Fruit fly (Drosophila melanogaster) whole organism, embryonic: Measurements from ENCODE around the gene CG31161.

Experiments used
- BtbVII ChIP-seq: fragments of 200-800 bp; sonication (Bioruptor generic); optimal IDR thresholded peaks from 3 replicates; lab custom pipeline; 2017; ENCODE audit warnings: missing biosample characterization, mild to moderate bottlenecking, missing genetic modification characterization
- CG11398 ChIP-seq: fragments of 200-800 bp; sonication (Bioruptor generic); optimal IDR thresholded peaks from 2 replicates; lab custom pipeline; 2016; ENCODE audit warnings: missing biosample characterization, missing genetic modification characterization
- CG11504 ChIP-seq: fragments of 200-800 bp; sonication (Bioruptor generic); optimal IDR thresholded peaks from 3 replicates; lab custom pipeline; 2019; ENCODE audit warnings: missing biosample characterization, mild to moderate bottlenecking, missing genetic modification characterization, moderate library complexity
- CG13123 ChIP-seq: fragments of 200-800 bp; sonication (Bioruptor generic); optimal IDR thresholded peaks from 2 replicates; lab custom pipeline; 2016; ENCODE audit warnings: missing biosample characterization, missing genetic modification characterization
- CG14860 ChIP-seq: fragments of 200-800 bp; sonication (Bioruptor generic); IDR thresholded peaks from 3 replicates; pipeline ENCODE4 v1.3.6; 2022; ENCODE audit warnings: missing biosample characterization, missing genetic modification characterization; ENCODE audit not compliant: partially characterized antibody
- CG14965 ChIP-seq: fragments of 200-800 bp; sonication (Bioruptor generic); optimal IDR thresholded peaks from 2 replicates; lab custom pipeline; 2016; ENCODE audit warnings: missing biosample characterization, missing genetic modification characterization, borderline replicate concordance
- CG1792 ChIP-seq: fragments of 200-800 bp; sonication (Bioruptor generic); optimal IDR thresholded peaks from 2 replicates; lab custom pipeline; 2016; ENCODE audit warnings: missing biosample characterization, missing genetic modification characterization
- CG18764 ChIP-seq: fragments of 200-800 bp; sonication (Bioruptor generic); optimal IDR thresholded peaks from 3 replicates; lab custom pipeline; 2016; ENCODE audit warnings: missing biosample characterization, missing genetic modification characterization
- CG2120 ChIP-seq: fragments of 200-800 bp; sonication (Bioruptor generic); optimal IDR thresholded peaks from 3 replicates; lab custom pipeline; 2016; ENCODE audit warnings: missing biosample characterization, missing genetic modification characterization
- CG3163 ChIP-seq: fragments of 200-800 bp; sonication (Bioruptor generic); optimal IDR thresholded peaks from 3 replicates; lab custom pipeline; 2016; ENCODE audit warnings: missing biosample characterization, missing genetic modification characterization
- CG43689 ChIP-seq: fragments of 200-800 bp; sonication (Bioruptor generic); IDR thresholded peaks from 2 replicates; pipeline ENCODE4 v1.3.6; 2022; ENCODE audit warnings: missing biosample characterization, missing genetic modification characterization
- CG6689 ChIP-seq: fragments of 200-800 bp; sonication (Bioruptor generic); IDR thresholded peaks from 2 replicates; pipeline ENCODE4 v1.3.6; 2022; ENCODE audit warnings: missing biosample characterization, missing genetic modification characterization
- CG7963 ChIP-seq: fragments of 200-800 bp; sonication (Bioruptor generic); IDR thresholded peaks from 3 replicates; pipeline ENCODE4 v1.3.6; 2022; ENCODE audit warnings: missing biosample characterization, missing genetic modification characterization; ENCODE audit not compliant: partially characterized antibody
- CG8478 ChIP-seq: fragments of >200 bp; optimal IDR thresholded peaks from 2 replicates; lab custom pipeline; 2018
- Dbx ChIP-seq: fragments of 200-800 bp; sonication (Bioruptor generic); IDR thresholded peaks from 3 replicates; pipeline ENCODE4 v1.3.6; 2022; ENCODE audit warnings: missing biosample characterization, missing genetic modification characterization
- Dip2 ChIP-seq: fragments of 200-800 bp; sonication (Bioruptor generic); IDR thresholded peaks from 2 replicates; pipeline ENCODE4 v1.3.6; 2022; ENCODE audit warnings: missing biosample characterization, missing genetic modification characterization
- E2f1 ChIP-seq: fragments of 200-800 bp; sonication (Bioruptor generic); IDR thresholded peaks from 2 replicates; pipeline ENCODE4 v1.3.6; 2022; ENCODE audit warnings: missing biosample characterization, missing genetic modification characterization
- Elba2 ChIP-seq: fragments of 200-800 bp; sonication (Bioruptor generic); optimal IDR thresholded peaks from 3 replicates; lab custom pipeline; 2016; ENCODE audit warnings: missing biosample characterization, missing genetic modification characterization
- Ets65A ChIP-seq: fragments of 200-800 bp; sonication (Bioruptor generic); peaks from one replicate; lab custom pipeline; 2016; ENCODE audit warnings: missing biosample characterization, missing genetic modification characterization
- H15 ChIP-seq: fragments of 200-800 bp; sonication (Bioruptor generic); IDR thresholded peaks from 3 replicates; pipeline ENCODE4 v1.3.6; 2022; ENCODE audit warnings: missing biosample characterization, missing genetic modification characterization
- HHEX ChIP-seq: fragments of 200-800 bp; sonication (Bioruptor generic); optimal IDR thresholded peaks from 3 replicates; lab custom pipeline; 2017; ENCODE audit warnings: missing biosample characterization, mild to moderate bottlenecking, missing genetic modification characterization, missing genetic modification reagents
- HmgZ ChIP-seq: fragments of 200-800 bp; sonication (Bioruptor generic); optimal IDR thresholded peaks from 2 replicates; lab custom pipeline; 2018; ENCODE audit warnings: missing biosample characterization, mild to moderate bottlenecking, missing genetic modification characterization
- Hr78 ChIP-seq, 2 experiments: fragments of 200-800 bp in 1 of 2; fragments of >200 bp in 1 of 2; sonication (Bioruptor generic) in 1 of 2; optimal IDR thresholded peaks; 2 replicates each; lab custom pipeline; 2017 to 2019; ENCODE audit warnings: missing biosample characterization in 2 of 2, missing genetic modification characterization in 2 of 2, mild to moderate bottlenecking in 1 of 2, moderate library complexity in 1 of 2
- Lpt ChIP-seq: fragments of >200 bp; optimal IDR thresholded peaks from 2 replicates; lab custom pipeline; 2018; ENCODE audit warnings: missing biosample characterization, missing genetic modification characterization
- Nf-YB ChIP-seq: fragments of 200-800 bp; sonication (Bioruptor generic); optimal IDR thresholded peaks from 3 replicates; lab custom pipeline; 2019; ENCODE audit warnings: missing biosample characterization, mild to moderate bottlenecking, missing genetic modification characterization, moderate library complexity
- Pdp1 ChIP-seq, 2 experiments: fragments of 200-800 bp; sonication (Bioruptor generic); optimal IDR thresholded peaks; 3 replicates each; lab custom pipeline; 2016; ENCODE audit warnings: missing biosample characterization in 2 of 2, missing genetic modification characterization in 2 of 2, mild to moderate bottlenecking in 1 of 2, moderate library complexity in 1 of 2
- Taf1 ChIP-seq: fragments of 200-800 bp; sonication (Bioruptor generic); IDR thresholded peaks from 2 replicates; pipeline ENCODE4 v1.3.6; 2022; ENCODE audit warnings: missing biosample characterization, missing genetic modification characterization
- Vsx1 ChIP-seq: fragments of 200-800 bp; sonication (Bioruptor generic); optimal IDR thresholded peaks from 2 replicates; lab custom pipeline; 2017; ENCODE audit warnings: missing biosample characterization, mild to moderate bottlenecking, missing genetic modification characterization, missing genetic modification reagents
- Xbp1 ChIP-seq: fragments of 200-800 bp; sonication (Bioruptor generic); optimal IDR thresholded peaks from 3 replicates; lab custom pipeline; 2016; ENCODE audit warnings: missing biosample characterization, mild to moderate bottlenecking, missing genetic modification characterization
- abd-A ChIP-seq: fragments of 200-800 bp; sonication (Bioruptor generic); optimal IDR thresholded peaks from 3 replicates; lab custom pipeline; 2019; ENCODE audit warnings: missing biosample characterization, mild to moderate bottlenecking, missing genetic modification characterization, moderate library complexity
- bab2 ChIP-seq: fragments of 200-800 bp; sonication (Bioruptor generic); optimal IDR thresholded peaks from 2 replicates; lab custom pipeline; 2016; ENCODE audit warnings: missing biosample characterization, missing genetic modification characterization
- cad ChIP-seq: fragments of >200 bp; optimal IDR thresholded peaks from 2 replicates; lab custom pipeline; 2017; ENCODE audit warnings: missing biosample characterization, missing genetic modification characterization
- da ChIP-seq: fragments of 200-800 bp; sonication (Bioruptor generic); optimal IDR thresholded peaks from 2 replicates; lab custom pipeline; 2016; ENCODE audit warnings: missing biosample characterization, missing genetic modification characterization
- dan ChIP-seq: fragments of 200-800 bp; sonication (Bioruptor generic); IDR thresholded peaks from 2 replicates; pipeline ENCODE4 v1.3.6; 2022; ENCODE audit warnings: missing biosample characterization, missing genetic modification characterization
- dimm ChIP-seq: fragments of 200-800 bp; sonication (Bioruptor generic); IDR thresholded peaks from 2 replicates; pipeline ENCODE4 v1.3.6; 2022; ENCODE audit warnings: missing biosample characterization, missing genetic modification characterization
- ems ChIP-seq: fragments of 200-800 bp; sonication (Bioruptor generic); optimal IDR thresholded peaks from 3 replicates; lab custom pipeline; 2016; ENCODE audit warnings: missing biosample characterization, missing genetic modification characterization
- gem ChIP-seq: fragments of 200-800 bp; sonication (Bioruptor generic); optimal IDR thresholded peaks from 2 replicates; lab custom pipeline; 2019; ENCODE audit warnings: missing biosample characterization, mild to moderate bottlenecking, missing genetic modification characterization, moderate library complexity
- kni ChIP-seq: fragments of 200-800 bp; sonication (Bioruptor generic); optimal IDR thresholded peaks from 3 replicates; lab custom pipeline; 2017; ENCODE audit warnings: mild to moderate bottlenecking, missing biosample characterization, missing genetic modification reagents, missing genetic modification characterization
- onecut ChIP-seq: fragments of 200-800 bp; sonication (Bioruptor generic); IDR thresholded peaks from 2 replicates; pipeline ENCODE4 v1.3.6; 2022; ENCODE audit warnings: missing biosample characterization, missing genetic modification characterization
- phol ChIP-seq: fragments of 200-800 bp; sonication (Bioruptor generic); optimal IDR thresholded peaks from 3 replicates; lab custom pipeline; 2018; ENCODE audit warnings: missing biosample characterization, mild to moderate bottlenecking, missing genetic modification characterization, moderate library complexity
- run ChIP-seq: fragments of 200-800 bp; sonication (Bioruptor generic); optimal IDR thresholded peaks from 3 replicates; lab custom pipeline; 2018; ENCODE audit warnings: missing biosample characterization, mild to moderate bottlenecking, missing genetic modification characterization
- salm ChIP-seq: fragments of 200-800 bp; sonication (Bioruptor generic); optimal IDR thresholded peaks from 2 replicates; lab custom pipeline; 2018; ENCODE audit warnings: missing biosample characterization, mild to moderate bottlenecking, missing genetic modification characterization
- sim ChIP-seq: fragments of 200-800 bp; sonication (Bioruptor generic); IDR thresholded peaks from 2 replicates; pipeline ENCODE4 v1.3.6; 2022; ENCODE audit warnings: missing biosample characterization, missing genetic modification characterization
- sima ChIP-seq: fragments of 200-800 bp; sonication (Bioruptor generic); optimal IDR thresholded peaks from 2 replicates; lab custom pipeline; 2016; ENCODE audit warnings: missing biosample characterization, missing genetic modification characterization
- sqz ChIP-seq: fragments of 200-800 bp; sonication (Bioruptor generic); optimal IDR thresholded peaks from 3 replicates; lab custom pipeline; 2018; ENCODE audit warnings: missing biosample characterization, mild to moderate bottlenecking, missing genetic modification characterization
- tgo ChIP-seq: fragments of 200-800 bp; sonication (Bioruptor generic); IDR thresholded peaks from 3 replicates; pipeline ENCODE4 v1.3.6; 2022; ENCODE audit warnings: missing biosample characterization, missing genetic modification characterization
- tll ChIP-seq, 2 experiments: fragments of 200-800 bp in 1 of 2; fragments of >200 bp in 1 of 2; sonication (Bioruptor generic) in 1 of 2; optimal IDR thresholded peaks; 2 replicates each; lab custom pipeline; 2017 to 2019; ENCODE audit warnings: missing biosample characterization in 2 of 2, missing genetic modification characterization in 2 of 2, mild to moderate bottlenecking in 1 of 2, moderate library complexity in 1 of 2
- toy ChIP-seq: fragments of 200-800 bp; sonication (Bioruptor generic); IDR thresholded peaks from 2 replicates; pipeline ENCODE4 v1.3.6; 2022; ENCODE audit warnings: missing biosample characterization, missing genetic modification characterization
- tup ChIP-seq: fragments of 200-800 bp; sonication (Bioruptor generic); optimal IDR thresholded peaks from 2 replicates; lab custom pipeline; 2016; ENCODE audit warnings: missing biosample characterization, mild to moderate bottlenecking, missing genetic modification characterization, moderate library complexity
- unc-4 ChIP-seq: fragments of 200-800 bp; sonication (Bioruptor generic); IDR thresholded peaks from 2 replicates; pipeline ENCODE4 v1.3.6; 2022; ENCODE audit warnings: missing biosample characterization, missing genetic modification characterization; ENCODE audit not compliant: partially characterized antibody
- yki ChIP-seq: fragments of >200 bp; optimal IDR thresholded peaks from 3 replicates; lab custom pipeline; 2018
- zen2 ChIP-seq: fragments of 200-800 bp; sonication (Bioruptor generic); IDR thresholded peaks from 3 replicates; pipeline ENCODE4 v1.3.6; 2022; ENCODE audit warnings: missing biosample characterization, missing genetic modification characterization; ENCODE audit not compliant: partially characterized antibody

Gene CG31161

DNA sequence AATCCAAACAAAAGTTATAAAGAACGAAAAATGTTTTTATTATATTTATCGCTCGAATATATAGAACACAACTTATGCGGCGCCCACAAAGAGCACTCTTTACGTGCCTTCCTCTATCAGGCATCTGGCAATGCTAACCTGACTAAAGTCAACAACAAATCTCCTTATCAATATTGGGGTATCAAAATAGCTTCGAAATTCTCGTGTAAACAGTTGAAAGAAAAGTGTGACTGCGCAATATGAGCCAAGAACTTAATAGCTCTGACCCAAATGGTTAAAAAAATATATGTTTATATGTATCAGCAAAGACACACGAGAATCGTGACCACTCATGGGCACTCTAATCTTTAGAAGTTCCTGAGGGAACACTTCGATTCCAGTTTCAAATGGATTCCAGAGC lies 14.8 kb downstream of the CG31161 start (continued):
- peak; percentile 11 for TF ChIP-seq CG2120 (GFP tag; lab: Kevin White, UChicago)
- no peak for TF ChIP-seq Hr78 (GFP tag; optimal IDR thresholded peaks at IDR 0.05; lab: Kevin White, UChicago)
- no peak for TF ChIP-seq sima (GFP tag; lab: Kevin White, UChicago)
- peak; percentile 32 for TF ChIP-seq HmgZ (tag; lab: Kevin White, UChicago)
- TF ChIP-seq CG14860 (GFP tag; lab: Robert Waterston, UW) = no peak
- TF ChIP-seq abd-A (tag; lab: Kevin White, UChicago) = no peak
- no peak for TF ChIP-seq CG8478
- TF ChIP-seq Dbx (GFP tag; lab: Robert Waterston, UW) = no peak
- no peak for TF ChIP-seq Ets65A (GFP tag; lab: Kevin White, UChicago)
- TF ChIP-seq CG11504 = no peak
- no peak for TF ChIP-seq CG14965
- TF ChIP-seq BtbVII (GFP tag; lab: Kevin White, UChicago) = no peak
- TF ChIP-seq E2f1 (GFP tag; lab: Robert Waterston, UW) = no peak
- no peak for TF ChIP-seq HHEX (GFP tag; lab: Kevin White, UChicago)
- peak; percentile 10 for TF ChIP-seq gem (tag; lab: Kevin White, UChicago)
- TF ChIP-seq tup = no peak
- no peak for TF ChIP-seq CG11398 (GFP tag; lab: Kevin White, UChicago)
- TF ChIP-seq Elba2 = no peak
- no peak for TF ChIP-seq Pdp1 (GFP tag; optimal IDR thresholded peaks at IDR 0.05; lab: Kevin White, UChicago)
- TF ChIP-seq kni (GFP tag; lab: Kevin White, UChicago) = peak; percentile 43
- no peak for TF ChIP-seq cad (GFP tag; lab: Kevin White, UChicago)
- no peak for TF ChIP-seq Taf1 (GFP tag; lab: Robert Waterston, UW)
- no peak for TF ChIP-seq onecut (GFP tag; lab: Robert Waterston, UW)
- no peak for TF ChIP-seq yki (lab: Kevin White, UChicago)
- no peak for TF ChIP-seq zen2 (GFP tag; lab: Robert Waterston, UW)
- 0 out of 2 replicates have a peak, but pooled peaks have one; percentile 6 for TF ChIP-seq toy (GFP tag; lab: Robert Waterston, UW)
- no peak for TF ChIP-seq dan
- no peak for TF ChIP-seq CG43689 (GFP tag; lab: Robert Waterston, UW)
- no peak for TF ChIP-seq CG7963
- no peak for TF ChIP-seq phol (tag; lab: Kevin White, UChicago)
- TF ChIP-seq CG13123 (GFP tag; lab: Kevin White, UChicago) = no peak
- TF ChIP-seq ems (GFP tag; lab: Kevin White, UChicago) = no peak
- TF ChIP-seq tgo (GFP tag; lab: Robert Waterston, UW) = no peak
- no peak for TF ChIP-seq sim (GFP tag; lab: Robert Waterston, UW)
- no peak for TF ChIP-seq run (tag; lab: Kevin White, UChicago)
- TF ChIP-seq Lpt = no peak
- no peak for TF ChIP-seq bab2 (GFP tag; lab: Kevin White, UChicago)
- TF ChIP-seq Xbp1 = no peak
- no peak for TF ChIP-seq CG6689 (GFP tag; lab: Robert Waterston, UW)
- TF ChIP-seq unc-4 = no peak
- no peak for TF ChIP-seq Nf-YB (GFP tag; lab: Kevin White, UChicago)
- peak; percentile 36 for TF ChIP-seq salm (tag; lab: Kevin White, UChicago)
- TF ChIP-seq Vsx1 (GFP tag; lab: Kevin White, UChicago) = peak; percentile 39
- TF ChIP-seq CG1792 (GFP tag; lab: Kevin White, UChicago) = no peak
- no peak for TF ChIP-seq da (GFP tag; lab: Kevin White, UChicago)
- no peak for TF ChIP-seq tll (GFP tag; optimal IDR thresholded peaks at IDR 0.05; lab: Kevin White, UChicago)
- TF ChIP-seq Dip2 = no peak
- TF ChIP-seq CG3163 (GFP tag; lab: Kevin White, UChicago) = no peak
- TF ChIP-seq dimm (GFP tag; lab: Robert Waterston, UW) = no peak
- no peak for TF ChIP-seq CG18764 (GFP tag; lab: Kevin White, UChicago)
- no peak for TF ChIP-seq H15 (GFP tag; lab: Robert Waterston, UW)
- TF ChIP-seq sqz (GFP tag; lab: Kevin White, UChicago) = peak; percentile 9
